Worm (Caenorhabditis elegans) whole organism, early embryonic: Measurements from ENCODE around the gene F53E10.1.

Source experiments
- F13C5.2 ChIP-seq: sonication (generic microtip); optimal IDR thresholded peaks from 2 replicates; lab custom pipeline; 2017; ENCODE audit warnings: mild to moderate bottlenecking, missing genetic modification characterization, inconsistent platforms, missing compliant biosample characterization
- aly-1 ChIP-seq: sonication (generic microtip); optimal IDR thresholded peaks from 2 replicates; lab custom pipeline; 2016; ENCODE audit warnings: missing genetic modification characterization, missing compliant biosample characterization
- ama-1 ChIP-seq: fragments of 150-350 bp; optimal IDR thresholded peaks from 2 replicates; lab custom pipeline; 2014
- ceh-13 ChIP-seq: fragments of 200-800 bp; sonication (Bioruptor generic); optimal IDR thresholded peaks from 2 replicates; lab custom pipeline; 2018; ENCODE audit warnings: mild to moderate bottlenecking, missing genetic modification characterization, missing compliant biosample characterization
- ets-7 ChIP-seq: sonication (generic microtip); optimal IDR thresholded peaks from 2 replicates; lab custom pipeline; 2016; ENCODE audit warnings: missing genotype, missing genetic modification characterization, missing compliant biosample characterization
- hmbx-1 ChIP-seq: sonication (generic microtip); optimal IDR thresholded peaks from 2 replicates; lab custom pipeline; 2016; ENCODE audit warnings: mild to moderate bottlenecking, missing genetic modification characterization, missing compliant biosample characterization
- hmg-4 ChIP-seq: fragments of 200-800 bp; sonication (Bioruptor generic); optimal IDR thresholded peaks from 2 replicates; lab custom pipeline; 2018; ENCODE audit warnings: mild to moderate bottlenecking, missing genetic modification characterization, missing compliant biosample characterization
- hnd-1 ChIP-seq: sonication (generic microtip); optimal IDR thresholded peaks from 2 replicates; lab custom pipeline; 2016; ENCODE audit warnings: missing genetic modification characterization, missing compliant biosample characterization
- pes-1 ChIP-seq: fragments of 200-800 bp; sonication (Bioruptor generic); IDR thresholded peaks from 2 replicates; pipeline ENCODE4 v1.3.6; 2022; ENCODE audit warnings: missing genetic modification reagents, missing genetic modification characterization, missing compliant biosample characterization
- scrt-1 ChIP-seq: fragments of 200-800 bp; sonication (Bioruptor generic); IDR thresholded peaks from 2 replicates; pipeline ENCODE4 v1.3.6; 2022; ENCODE audit warnings: missing genetic modification characterization, missing compliant biosample characterization
- sea-1 ChIP-seq: fragments of 200-800 bp; sonication (Bioruptor generic); conservative IDR thresholded peaks from 2 replicates; pipeline ENCODE4 v1.3.6; 2022; ENCODE audit warnings: missing genetic modification characterization, missing compliant biosample characterization

F53E10.1 gene

DNA sequence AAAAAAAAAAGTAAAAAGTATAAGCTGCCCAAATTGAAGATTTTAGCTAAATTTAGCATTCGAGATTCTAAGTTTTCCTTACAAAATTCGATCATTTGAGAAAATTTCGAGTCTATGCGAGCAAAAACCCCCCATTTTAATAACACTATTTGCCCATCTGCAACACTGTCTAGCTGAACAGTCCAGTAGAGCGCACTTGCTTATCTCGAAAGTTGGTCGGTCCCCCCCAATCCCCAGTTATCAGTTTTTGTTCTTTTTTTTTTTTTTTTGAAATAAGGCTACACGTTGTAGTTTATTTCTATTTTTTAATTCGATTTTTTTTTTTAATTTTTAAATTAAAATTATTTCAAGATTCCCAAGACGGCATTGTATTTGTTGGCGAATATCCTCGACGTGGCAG lies 42.6 kb downstream of the F53E10.1 start:
- TF ChIP-seq F13C5.2 (tag; lab: Kevin White, UChicago) (no peak), hmbx-1 (tag; lab: Kevin White, UChicago) (no peak), hnd-1 (tag; lab: Kevin White, UChicago) (no peak)

DNA sequence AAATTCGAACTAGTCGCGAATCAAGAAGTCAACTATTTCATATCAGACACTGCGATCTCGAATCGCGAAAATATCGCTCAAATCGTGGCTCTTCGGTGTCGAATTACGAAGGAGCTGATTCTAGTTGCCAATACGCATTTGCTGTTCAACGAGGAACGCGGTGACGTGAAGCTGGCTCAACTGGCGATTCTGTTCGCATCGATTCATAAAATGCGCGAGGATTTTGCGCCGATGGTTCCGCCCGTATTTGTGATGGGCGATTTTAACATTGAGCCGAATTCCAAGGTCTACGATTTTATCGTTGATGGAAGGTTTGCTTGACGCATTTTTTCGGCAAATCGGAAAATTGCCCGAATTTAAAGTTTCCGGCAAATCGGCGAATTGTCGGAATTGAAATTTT lies 45.3 kb downstream of the F53E10.1 start:
- TF ChIP-seq ama-1 (lab: Kevin White, UChicago) = no peak

DNA sequence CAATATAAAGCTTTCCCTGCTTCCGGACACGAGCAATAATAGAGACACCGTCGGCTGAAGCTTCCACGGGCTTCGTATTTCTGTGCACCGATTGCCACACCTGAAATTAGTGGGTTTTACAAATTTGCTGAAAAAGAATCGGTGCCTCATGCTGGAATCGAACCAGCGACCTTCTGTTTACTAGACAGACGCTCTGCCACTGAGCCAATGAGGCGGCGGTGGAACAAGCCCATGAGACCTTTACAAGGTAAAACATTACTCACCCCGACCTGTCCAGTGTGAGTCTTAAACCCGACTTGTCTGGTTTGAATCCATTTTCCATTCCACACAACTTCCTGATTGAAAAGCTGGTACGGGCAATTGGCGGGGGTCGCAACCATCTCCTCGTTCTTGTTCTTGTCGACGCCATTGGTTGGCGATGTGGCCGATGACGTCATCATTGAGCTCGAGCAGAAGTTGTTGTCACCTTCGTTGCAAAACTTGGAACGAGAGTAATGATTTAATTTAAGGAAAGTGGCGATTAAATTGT lies 49.5 kb downstream of the F53E10.1 start, which contains the start of gene ndx-2:
ndx-2 (minus strand) TSS at position 479 of the 529 bp plus-strand sequence.
- TF ChIP-seq pes-1 (GFP tag; lab: Robert Waterston, UW) = peak; percentile 57
- no peak for TF ChIP-seq ceh-13 (GFP tag; lab: Kevin White, UChicago)
- TF ChIP-seq hmg-4 = peak; percentile 31
- 0 out of 2 replicates have a peak, but pooled peaks have one; percentile 55 for TF ChIP-seq sea-1 (GFP tag; lab: Robert Waterston, UW)

DNA sequence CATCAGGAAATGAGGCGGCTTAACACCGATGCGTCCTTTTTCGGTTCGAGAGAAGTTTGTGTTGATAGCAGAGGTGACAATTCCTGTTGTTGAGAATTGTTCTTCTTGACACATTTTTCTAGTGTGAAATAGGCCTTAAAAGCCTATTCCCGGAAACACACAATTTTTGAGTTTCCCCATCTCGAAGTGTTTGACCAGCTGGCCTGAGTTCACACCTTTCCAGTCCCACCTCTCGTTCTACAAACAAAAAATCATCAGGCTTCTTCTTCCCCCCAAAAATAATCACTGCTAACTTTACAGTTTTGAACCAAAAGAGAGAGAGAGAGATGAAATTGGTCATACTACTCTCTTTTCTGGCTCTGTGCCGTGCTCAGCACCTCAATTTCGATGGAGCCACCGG lies 51.5 kb downstream of the F53E10.1 start, which contains the start of gene W02G9.4:
W02G9.4 (plus strand) TSS at position 301 of the 400 bp plus-strand sequence.
- TF ChIP-seq pes-1 (GFP tag; lab: Robert Waterston, UW) (no peak), scrt-1 (GFP tag; lab: Robert Waterston, UW) (no peak), ama-1 (lab: Kevin White, UChicago) (no peak), ceh-13 (GFP tag; lab: Kevin White, UChicago) (no peak), aly-1 (tag; lab: Kevin White, UChicago) (no peak), ets-7 (tag; lab: Kevin White, UChicago) (no peak)
